Fruit fly (Drosophila melanogaster): ENCODE measurements around the gene primo-1.

DNA sequence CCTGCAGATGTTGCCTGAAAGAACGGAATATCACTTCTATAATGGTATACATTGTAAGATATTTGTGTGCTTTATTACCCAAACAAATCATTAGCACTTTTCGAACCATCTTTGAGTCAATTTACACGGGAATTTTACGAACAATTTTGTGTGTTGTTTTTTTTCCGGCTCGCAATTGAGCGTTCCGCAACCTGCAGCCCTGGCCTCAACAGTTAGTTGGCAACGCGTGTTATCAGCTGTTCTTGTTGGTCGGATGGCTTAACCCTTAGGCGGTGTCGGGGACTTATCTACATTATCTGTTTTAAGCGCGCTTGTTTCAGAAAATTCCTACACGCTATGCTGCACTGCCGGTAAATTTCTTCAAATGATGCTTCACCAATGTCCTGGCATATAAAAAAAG lies 990 bp downstream of the primo-1 start:
- TF ChIP-seq CTCF (optimal IDR thresholded peaks at IDR 0.05) (peak in 1 of 2 experiments; percentile 22), CG8478 (optimal IDR thresholded peaks at IDR 0.05) (no peak)
